Worm (Caenorhabditis elegans) whole organism, L1 larva: Measurements from ENCODE around the gene sel-1.

Experiments used
- Y116A8C.19 ChIP-seq: sonication (generic microtip); optimal IDR thresholded peaks from 2 replicates; lab custom pipeline; 2016; ENCODE audit warnings: missing compliant biosample characterization, missing genetic modification characterization, borderline replicate concordance
- aly-2 ChIP-seq: fragments of 150-350 bp; optimal IDR thresholded peaks from 2 replicates; lab custom pipeline; 2014; ENCODE audit warnings: missing biosample characterization, missing genetic modification characterization
- ceh-82 ChIP-seq, 3 experiments: fragments of 150-350 bp in 1 of 3; sonication (generic microtip) in 2 of 3; optimal IDR thresholded peaks; 2 replicates each; lab custom pipeline; 2014 to 2017; ENCODE audit warnings: missing biosample characterization in 3 of 3, missing genetic modification characterization in 3 of 3
- egl-27 ChIP-seq, 2 experiments: fragments of 150-350 bp in 1 of 2; sonication (generic microtip); optimal IDR thresholded peaks; 3 replicates each; lab custom pipeline; 2017 to 2018; ENCODE audit warnings: missing biosample characterization in 2 of 2, missing genetic modification characterization in 2 of 2, missing genetic modification reagents in 2 of 2
- fos-1 ChIP-seq: fragments of 150-350 bp; optimal IDR thresholded peaks from 2 replicates; lab custom pipeline; 2014; ENCODE audit warnings: missing biosample characterization, missing genetic modification characterization
- grh-1 ChIP-seq: fragments of 200-800 bp; sonication (Bioruptor generic); IDR thresholded peaks from 2 replicates; pipeline ENCODE4 v1.3.6; 2022; ENCODE audit warnings: missing genetic modification reagents, missing genetic modification characterization, missing compliant biosample characterization
- nhr-12 ChIP-seq: sonication (generic microtip); optimal IDR thresholded peaks from 2 replicates; lab custom pipeline; 2017; ENCODE audit warnings: missing biosample characterization, missing genetic modification characterization
- nhr-237 ChIP-seq: fragments of 150-350 bp; optimal IDR thresholded peaks from 2 replicates; lab custom pipeline; 2014; ENCODE audit warnings: missing biosample characterization, missing genetic modification characterization
- nhr-71 ChIP-seq: sonication (generic microtip); optimal IDR thresholded peaks from 2 replicates; lab custom pipeline; 2016; ENCODE audit warnings: mild to moderate bottlenecking, missing genetic modification characterization, moderate library complexity, missing compliant biosample characterization
- pag-3 ChIP-seq: sonication (generic microtip); optimal IDR thresholded peaks from 2 replicates; lab custom pipeline; 2017; ENCODE audit warnings: missing genetic modification characterization, mild to moderate bottlenecking, missing compliant biosample characterization, antibody characterized with exemption, borderline replicate concordance; ENCODE audit not compliant: insufficient read depth
- vab-15 ChIP-seq: sonication (generic microtip); optimal IDR thresholded peaks from 2 replicates; lab custom pipeline; 2017; ENCODE audit warnings: missing genotype, mild to moderate bottlenecking, missing genetic modification characterization, missing compliant biosample characterization
- zag-1 ChIP-seq: fragments of 150-350 bp; optimal IDR thresholded peaks from 2 replicates; lab custom pipeline; 2014; ENCODE audit warnings: missing biosample characterization, missing genetic modification characterization
- ztf-11 ChIP-seq, 2 experiments: sonication (generic microtip); optimal IDR thresholded peaks; 2 replicates each; lab custom pipeline; 2016 to 2017; ENCODE audit warnings: missing genetic modification characterization in 2 of 2, missing biosample characterization in 1 of 2, missing compliant biosample characterization in 1 of 2

DNA sequence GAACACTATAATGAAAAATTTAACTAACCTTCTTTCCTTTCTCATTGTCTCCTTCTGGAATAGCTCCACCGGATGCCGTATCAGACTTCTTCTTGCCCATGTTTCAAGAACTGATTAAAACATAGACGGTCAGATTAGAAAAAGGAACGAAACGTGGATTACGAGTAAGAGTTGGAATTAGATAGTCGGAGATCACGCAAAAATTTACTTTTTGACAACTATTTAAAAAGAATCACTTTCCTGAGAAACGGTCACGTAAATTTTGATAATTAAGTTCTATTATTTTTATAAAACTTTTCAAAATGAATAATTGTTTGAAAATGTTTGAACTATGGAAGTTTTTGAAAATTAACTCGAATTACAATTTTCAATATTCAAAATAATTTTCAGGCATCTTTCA is 51.6 kb downstream of the sel-1 start, which contains the start of gene cyc-2.2:
- TF ChIP-seq pag-3 (tag; lab: Kevin White, UChicago) (no peak), nhr-237 (tag; lab: Kevin White, UChicago) (no peak), vab-15 (tag; lab: Kevin White, UChicago) (no peak), nhr-12 (tag; lab: Kevin White, UChicago) (no peak), aly-2 (tag; lab: Kevin White, UChicago) (no peak), ztf-11 (tag; optimal IDR thresholded peaks at IDR 0.05; lab: Kevin White, UChicago) (no peak), Y116A8C.19 (tag; lab: Kevin White, UChicago) (no peak), ceh-82 (tag; optimal IDR thresholded peaks at IDR 0.05; lab: Kevin White, UChicago) (no peak), nhr-71 (tag; lab: Kevin White, UChicago) (no peak), fos-1 (no peak), egl-27 (tag; optimal IDR thresholded peaks at IDR 0.05; lab: Kevin White, UChicago) (no peak), grh-1 (GFP tag; lab: Robert Waterston, UW) (no peak), zag-1 (tag; lab: Kevin White, UChicago) (no peak)
